Fruit fly (Drosophila melanogaster) whole organism, pupa: ENCODE data around the gene Mco4.
"Not testable (repeated sequence)": the region's sequence is repeated elsewhere in the genome, so short reads cannot be mapped to it uniquely, and the experiment has no call there.

Experiments
- CG10348 ChIP-seq: fragments of 200-800 bp; sonication (Bioruptor generic); IDR thresholded peaks from 2 replicates; pipeline ENCODE4 v1.3.6; 2022; ENCODE audit warnings: missing biosample characterization, missing genetic modification characterization
- CG17806 ChIP-seq: fragments of 200-800 bp; sonication (Bioruptor generic); optimal IDR thresholded peaks from 2 replicates; lab custom pipeline; 2018; ENCODE audit warnings: missing biosample characterization, mild to moderate bottlenecking, missing genetic modification characterization, moderate library complexity
- CG4496 ChIP-seq: fragments of 200-800 bp; sonication (Bioruptor generic); IDR thresholded peaks from 3 replicates; pipeline ENCODE4 v1.3.6; 2022; ENCODE audit warnings: missing biosample characterization, missing genetic modification characterization
- CG8159 ChIP-seq: fragments of 200-800 bp; sonication (Bioruptor generic); optimal IDR thresholded peaks from 3 replicates; lab custom pipeline; 2018; ENCODE audit warnings: missing biosample characterization, mild to moderate bottlenecking, missing genetic modification characterization, moderate library complexity
- CG9948 ChIP-seq: fragments of 200-800 bp; sonication (Bioruptor generic); optimal IDR thresholded peaks from 2 replicates; lab custom pipeline; 2018; ENCODE audit warnings: missing biosample characterization, mild to moderate bottlenecking, missing genetic modification characterization, moderate library complexity
- EcR ChIP-seq: fragments of 200-800 bp; sonication (Bioruptor generic); optimal IDR thresholded peaks from 3 replicates; lab custom pipeline; 2019; ENCODE audit warnings: missing biosample characterization, missing genetic modification characterization, mild to moderate bottlenecking, moderate library complexity, missing genetic modification reagents
- Ets98B ChIP-seq: fragments of 200-800 bp; sonication (Bioruptor generic); IDR thresholded peaks from 2 replicates; pipeline ENCODE4 v1.3.6; 2022; ENCODE audit warnings: missing biosample characterization, missing genetic modification characterization
- Pif1A ChIP-seq: fragments of 200-800 bp; sonication (Bioruptor generic); optimal IDR thresholded peaks from 3 replicates; lab custom pipeline; 2016; ENCODE audit warnings: missing biosample characterization, missing genetic modification characterization
- Snoo ChIP-seq: fragments of 200-800 bp; sonication (Bioruptor generic); optimal IDR thresholded peaks from 3 replicates; lab custom pipeline; 2017; ENCODE audit warnings: missing biosample characterization, mild to moderate bottlenecking, missing genetic modification characterization, inconsistent platforms
- rn ChIP-seq: fragments of 200-800 bp; sonication (Bioruptor generic); IDR thresholded peaks from 2 replicates; pipeline ENCODE4 v1.3.6; 2022; ENCODE audit warnings: missing biosample characterization, missing genetic modification characterization

DNA sequence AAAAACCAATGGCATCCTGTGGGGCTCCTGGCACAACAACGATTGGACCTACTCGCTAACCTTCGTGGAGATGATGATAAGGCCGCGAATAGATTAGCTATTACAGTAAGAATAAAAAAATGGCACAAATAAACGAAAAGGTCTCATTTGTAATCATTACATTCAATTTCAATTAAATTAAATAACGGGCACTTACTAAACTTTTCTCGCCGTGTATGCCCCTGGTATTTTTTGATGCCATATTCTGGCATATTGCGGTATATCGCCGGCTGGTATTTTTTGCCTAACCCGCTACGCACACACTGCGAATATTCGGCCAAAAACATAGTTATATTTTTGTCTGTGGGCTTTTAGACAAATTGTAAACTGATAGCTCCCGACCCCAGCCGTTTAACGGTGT lies 43.5 kb upstream of the Mco4 start, which contains the start of gene Gss2:
- TF ChIP-seq CG8159 (tag; lab: Kevin White, UChicago); Pif1A; CG10348; CG4496 (GFP tag; lab: Robert Waterston, UW); CG17806 (tag; lab: Kevin White, UChicago); EcR (GFP tag; lab: Kevin White, UChicago); rn (GFP tag; lab: Robert Waterston, UW); Snoo (tag; lab: Kevin White, UChicago); CG9948 (tag; lab: Kevin White, UChicago); Ets98B (GFP tag; lab: Robert Waterston, UW): not testable (repeated sequence)
